Worm (Caenorhabditis elegans) whole organism, late embryonic: ENCODE data around the gene dpf-2.

Source experiments
- K09A11.1 ChIP-seq: sonication (generic microtip); optimal IDR thresholded peaks from 2 replicates; lab custom pipeline; 2017; ENCODE audit warnings: antibody characterized with exemption, mild to moderate bottlenecking, missing genetic modification characterization, missing compliant biosample characterization; ENCODE audit not compliant: insufficient read depth
- nhr-232 ChIP-seq: sonication (generic microtip); optimal IDR thresholded peaks from 2 replicates; lab custom pipeline; 2016; ENCODE audit warnings: missing genetic modification characterization, missing compliant biosample characterization
- pqm-1 ChIP-seq: sonication (generic microtip); optimal IDR thresholded peaks from 2 replicates; lab custom pipeline; 2016; ENCODE audit warnings: missing genetic modification characterization, missing compliant biosample characterization
- rnt-1 ChIP-seq: sonication (generic microtip); optimal IDR thresholded peaks from 2 replicates; lab custom pipeline; 2016; ENCODE audit warnings: missing genetic modification characterization, missing compliant biosample characterization
- tbx-7 ChIP-seq: sonication (generic microtip); optimal IDR thresholded peaks from 2 replicates; lab custom pipeline; 2016; ENCODE audit warnings: missing genotype, missing genetic modification characterization, missing compliant biosample characterization
- unc-3 ChIP-seq, 2 experiments: fragments of 200-800 bp in 1 of 2; sonication (Bioruptor generic) in 1 of 2; sonication (generic microtip) in 1 of 2; conservative IDR thresholded peaks in 1 of 2; optimal IDR thresholded peaks in 1 of 2; 2 replicates each; pipeline versions ENCODE4 v1.3.6 to Lab custom; 2016 to 2022; ENCODE audit warnings: missing compliant biosample characterization in 2 of 2, missing genetic modification characterization in 2 of 2, missing genetic modification reagents in 1 of 2
- unc-55 ChIP-seq: sonication (generic microtip); optimal IDR thresholded peaks from 2 replicates; lab custom pipeline; 2017; ENCODE audit warnings: missing biosample characterization, missing genetic modification reagents, missing genetic modification characterization

- no peak for TF ChIP-seq pqm-1 (tag; lab: Kevin White, UChicago)
- TF ChIP-seq rnt-1, result no peak
- no peak for TF ChIP-seq nhr-232 (tag; lab: Kevin White, UChicago)
- no peak for TF ChIP-seq K09A11.1 (tag; lab: Kevin White, UChicago)
- TF ChIP-seq tbx-7 (tag; lab: Kevin White, UChicago), result no peak
- no peak for TF ChIP-seq unc-3 (GFP tag; conservative IDR thresholded peaks at IDR 0.05; lab: Robert Waterston, UW)
- TF ChIP-seq unc-3 (tag; optimal IDR thresholded peaks at IDR 0.05; lab: Kevin White, UChicago), result no peak
- no peak for TF ChIP-seq unc-55
Measured at ce11 chrX:14845637-14846036, 14.0 kb downstream of the dpf-2 start, which contains the start of gene egrh-1.
